Fruit fly (Drosophila melanogaster): ENCODE measurements around the gene CG6310.

CG6310 gene

dm6 chr3L:11091943-11092609, 22.4 kb upstream of the CG6310 start:
- TF ChIP-seq Hmr (GFP tag; optimal IDR thresholded peaks at IDR 0.05) (peak; percentile 59), gem (tag; optimal IDR thresholded peaks at IDR 0.05) (peak; percentile 10), Doc2 (GFP tag; IDR thresholded peaks at IDR 0.05) (no peak), CG10274 (GFP tag; optimal IDR thresholded peaks at IDR 0.05) (no peak), CG9817 (tag; optimal IDR thresholded peaks at IDR 0.05) (peak; percentile 10), CkIIα-i1 (GFP tag; IDR thresholded peaks at IDR 0.05) (no peak), CG10462 (GFP tag; optimal IDR thresholded peaks at IDR 0.05) (peak; percentile 43), Poxn (GFP tag; IDR thresholded peaks at IDR 0.05) (no peak), CG7372 (GFP tag; IDR thresholded peaks at IDR 0.05) (no peak), CG11247 (GFP tag; IDR thresholded peaks at IDR 0.05) (peak; percentile 68), unpg (GFP tag; optimal IDR thresholded peaks at IDR 0.05) (peak; percentile 35), gcm2 (GFP tag; optimal IDR thresholded peaks at IDR 0.05) (no peak), Ada2b (GFP tag; IDR thresholded peaks at IDR 0.05) (no peak), CG4360 (GFP tag; IDR thresholded peaks at IDR 0.05) (no peak), CG9876 (GFP tag; optimal IDR thresholded peaks at IDR 0.05) (peak; percentile 59), CG13424 (tag; optimal IDR thresholded peaks at IDR 0.05) (no peak), CG7963 (GFP tag; IDR thresholded peaks at IDR 0.05; ENCODE audit: partially characterized antibody) (0 out of 3 replicates have a peak, but pooled peaks have one; percentile 13), Fer2 (tag; optimal IDR thresholded peaks at IDR 0.05) (no peak), CG17829 (tag; optimal IDR thresholded peaks at IDR 0.05) (peak; percentile 31), CG32767 (GFP tag; IDR thresholded peaks at IDR 0.05) (no peak), pnt (GFP tag; optimal IDR thresholded peaks at IDR 0.05) (no peak), CrebB (tag; optimal IDR thresholded peaks at IDR 0.05) (no peak), Hr3 (GFP tag; optimal IDR thresholded peaks at IDR 0.05) (no peak), CG10543 (GFP tag; optimal IDR thresholded peaks at IDR 0.05) (no peak), CG4730 (GFP tag; IDR thresholded peaks at IDR 0.05) (no peak), zfh1 (GFP tag; IDR thresholded peaks at IDR 0.05) (peak; percentile 66; the same call in 2 of the 3 replicates), CG10654 (GFP tag; optimal IDR thresholded peaks at IDR 0.05) (peak; percentile 37), CG7987 (GFP tag; optimal IDR thresholded peaks at IDR 0.05) (no peak), NFAT (GFP tag; IDR thresholded peaks at IDR 0.05) (no peak; the same call in 1 of the 2 replicates), stwl (tag; optimal IDR thresholded peaks at IDR 0.05) (peak; percentile 85), CG4617 (GFP tag; optimal IDR thresholded peaks at IDR 0.05; ENCODE audit: borderline replicate concordance) (peak; percentile 94), E2f2 (GFP tag; IDR thresholded peaks at IDR 0.05) (peak; percentile 34; the same call in 1 of the 2 replicates), CG8290 (GFP tag; optimal IDR thresholded peaks at IDR 0.05) (peak; percentile 80), CG8290 (tag; optimal IDR thresholded peaks at IDR 0.05) (peak; percentile 55 to 78), sqz (GFP tag; optimal IDR thresholded peaks at IDR 0.05) (peak; percentile 56), Bgb (GFP tag; IDR thresholded peaks at IDR 0.05; ENCODE audit: partially characterized antibody) (no peak), ems (GFP tag; optimal IDR thresholded peaks at IDR 0.05) (peak; percentile 41), Atf6 (GFP tag; IDR thresholded peaks at IDR 0.05) (peak; percentile 41; the same call in 1 of the 2 replicates), Sin3A (optimal IDR thresholded peaks at IDR 0.05) (no peak), CG5245 (GFP tag; optimal IDR thresholded peaks at IDR 0.05) (peak; percentile 29), CTCF (GFP tag; optimal IDR thresholded peaks at IDR 0.05) (no peak), insv (GFP tag; optimal IDR thresholded peaks at IDR 0.05) (peak in 1 of 2 experiments; percentile 33), ash1 (GFP tag; optimal IDR thresholded peaks at IDR 0.05) (peak; percentile 55), dpn (GFP tag; optimal IDR thresholded peaks at IDR 0.05) (peak; percentile 68 to 74), sna (GFP tag; IDR thresholded peaks at IDR 0.05; ENCODE audit: partially characterized antibody) (no peak), CG9215 (GFP tag; IDR thresholded peaks at IDR 0.05) (0 out of 2 replicates have a peak, but pooled peaks have one; percentile 6), CoRest (tag; optimal IDR thresholded peaks at IDR 0.05) (no peak), Nf-YC (tag; optimal IDR thresholded peaks at IDR 0.05) (peak; percentile 10), Myb (GFP tag; optimal IDR thresholded peaks at IDR 0.05) (peak; percentile 64), Chrac-16 (GFP tag; optimal IDR thresholded peaks at IDR 0.05) (peak; percentile 30), CG11504 (tag; optimal IDR thresholded peaks at IDR 0.05) (peak; percentile 7)
